Fruit fly (Drosophila melanogaster): ENCODE data around the gene CG31220.

CG31220 gene

dm6 chr3R:19632685-19633116 is 15.6 kb upstream of the CG31220 start, which contains the start of gene CG6231 (continued):
- no peak for TF ChIP-seq Aef1 (GFP tag; IDR thresholded peaks at IDR 0.05)
- no peak for TF ChIP-seq p53 (GFP tag; optimal IDR thresholded peaks at IDR 0.05)
- TF ChIP-seq CG6765 (GFP tag; optimal IDR thresholded peaks at IDR 0.05) = no peak
- TF ChIP-seq Sox100B (GFP tag; optimal IDR thresholded peaks at IDR 0.05) = no peak
- TF ChIP-seq HLH3B (GFP tag; IDR thresholded peaks at IDR 0.05) = peak; percentile 25; the same call in 1 of the 2 replicates
- no peak for TF ChIP-seq Mes4 (GFP tag; optimal IDR thresholded peaks at IDR 0.05)
- TF ChIP-seq gem (tag; optimal IDR thresholded peaks at IDR 0.05) = no peak
- no peak for TF ChIP-seq fd102C (GFP tag; optimal IDR thresholded peaks at IDR 0.05)
- TF ChIP-seq CG4424 (GFP tag; optimal IDR thresholded peaks at IDR 0.05) = no peak
- TF ChIP-seq CG12236 (GFP tag; optimal IDR thresholded peaks at IDR 0.05) = no peak
- no peak for TF ChIP-seq Mad (GFP tag; optimal IDR thresholded peaks at IDR 0.05)
- no peak for TF ChIP-seq CG11504 (tag; optimal IDR thresholded peaks at IDR 0.05)
- no peak for TF ChIP-seq ssp (GFP tag; IDR thresholded peaks at IDR 0.05)
- TF ChIP-seq CG2120 (GFP tag; optimal IDR thresholded peaks at IDR 0.05) = no peak
- no peak for TF ChIP-seq CG9609 (GFP tag; optimal IDR thresholded peaks at IDR 0.05)
- TF ChIP-seq NC2α (GFP tag; optimal IDR thresholded peaks at IDR 0.05) = no peak
- TF ChIP-seq sob (GFP tag; IDR thresholded peaks at IDR 0.05) = no peak
- TF ChIP-seq pum (GFP tag; optimal IDR thresholded peaks at IDR 0.05) = no peak
- TF ChIP-seq H15 (GFP tag; IDR thresholded peaks at IDR 0.05) = no peak
- TF ChIP-seq CG10959 (GFP tag; IDR thresholded peaks at IDR 0.05) = no peak

dm6 chr3R:19634649-19635048 is 13.6 kb upstream of the CG31220 start, which contains the start of gene CG34138:
Gene CG34138 (plus strand): TSS chr3R:19634949.
- TF ChIP-seq Mad (GFP tag; optimal IDR thresholded peaks at IDR 0.05) (no peak), CG9609 (GFP tag; optimal IDR thresholded peaks at IDR 0.05) (no peak), Hand (GFP tag; optimal IDR thresholded peaks at IDR 0.05) (no peak)

- TF ChIP-seq HLH3B (GFP tag; IDR thresholded peaks at IDR 0.05) (0 out of 2 replicates have a peak, but pooled peaks have one; percentile 12), CG9215 (GFP tag; IDR thresholded peaks at IDR 0.05) (no peak)
Measured at dm6 chr3R:19638004-19638403, 10.3 kb upstream of the CG31220 start.

dm6 chr3R:19641058-19641457 is 7.2 kb upstream of the CG31220 start:
- TF ChIP-seq ara (GFP tag; IDR thresholded peaks at IDR 0.05) = no peak
- no peak for TF ChIP-seq CG4730 (GFP tag; IDR thresholded peaks at IDR 0.05)
- peak; percentile 39; the same call in 1 of the 2 replicates for TF ChIP-seq CG32532 (GFP tag; IDR thresholded peaks at IDR 0.05)
- no peak for TF ChIP-seq tio (GFP tag; optimal IDR thresholded peaks at IDR 0.05)
- no peak for TF ChIP-seq CG7786 (GFP tag; optimal IDR thresholded peaks at IDR 0.05)
- TF ChIP-seq sug (tag; optimal IDR thresholded peaks at IDR 0.05) = no peak
- TF ChIP-seq row (GFP tag; IDR thresholded peaks at IDR 0.05) = peak; percentile 16; the same call in 1 of the 3 replicates
- TF ChIP-seq chif (GFP tag; optimal IDR thresholded peaks at IDR 0.05) = no peak
- TF ChIP-seq CG18619 (GFP tag; optimal IDR thresholded peaks at IDR 0.05) = no peak
- TF ChIP-seq Doc3 (GFP tag; IDR thresholded peaks at IDR 0.05; ENCODE audit: partially characterized antibody) = 0 out of 3 replicates have a peak, but pooled peaks have one; percentile 40
- TF ChIP-seq sr (GFP tag; IDR thresholded peaks at IDR 0.05) = peak; percentile 9; the same call in 1 of the 3 replicates
- TF ChIP-seq PHDP (tag; optimal IDR thresholded peaks at IDR 0.05) = peak; percentile 33
- no peak for TF ChIP-seq CG12104 (GFP tag; optimal IDR thresholded peaks at IDR 0.05)
- no peak for TF ChIP-seq Spps (tag; optimal IDR thresholded peaks at IDR 0.05)
- no peak for TF ChIP-seq Atf3 (GFP tag; optimal IDR thresholded peaks at IDR 0.05)
- TF ChIP-seq CG13894 (tag; optimal IDR thresholded peaks at IDR 0.05) = peak; percentile 11
- peak; percentile 16 for TF ChIP-seq abd-A (tag; optimal IDR thresholded peaks at IDR 0.05)
- no peak for TF ChIP-seq pita (GFP tag; optimal IDR thresholded peaks at IDR 0.05)
- peak; percentile 55 to 79 for TF ChIP-seq Trl (optimal IDR thresholded peaks at IDR 0.05)
- no peak for TF ChIP-seq Trl (GFP tag; optimal IDR thresholded peaks at IDR 0.05)
- TF ChIP-seq CG4707 (GFP tag; optimal IDR thresholded peaks at IDR 0.05) = no peak
- TF ChIP-seq Xrp1 (GFP tag; IDR thresholded peaks at IDR 0.05) = no peak
- TF ChIP-seq fru (optimal IDR thresholded peaks at IDR 0.05) = no peak
- TF ChIP-seq HmgZ (tag; optimal IDR thresholded peaks at IDR 0.05) = peak; percentile 8
- TF ChIP-seq Sry-δ (GFP tag; optimal IDR thresholded peaks at IDR 0.05) = no peak
- no peak for TF ChIP-seq Chrac-16 (GFP tag; optimal IDR thresholded peaks at IDR 0.05)
- no peak for TF ChIP-seq CG13123 (GFP tag; optimal IDR thresholded peaks at IDR 0.05)
